Worm (Caenorhabditis elegans): ENCODE measurements around the gene math-48.

Gene math-48

DNA sequence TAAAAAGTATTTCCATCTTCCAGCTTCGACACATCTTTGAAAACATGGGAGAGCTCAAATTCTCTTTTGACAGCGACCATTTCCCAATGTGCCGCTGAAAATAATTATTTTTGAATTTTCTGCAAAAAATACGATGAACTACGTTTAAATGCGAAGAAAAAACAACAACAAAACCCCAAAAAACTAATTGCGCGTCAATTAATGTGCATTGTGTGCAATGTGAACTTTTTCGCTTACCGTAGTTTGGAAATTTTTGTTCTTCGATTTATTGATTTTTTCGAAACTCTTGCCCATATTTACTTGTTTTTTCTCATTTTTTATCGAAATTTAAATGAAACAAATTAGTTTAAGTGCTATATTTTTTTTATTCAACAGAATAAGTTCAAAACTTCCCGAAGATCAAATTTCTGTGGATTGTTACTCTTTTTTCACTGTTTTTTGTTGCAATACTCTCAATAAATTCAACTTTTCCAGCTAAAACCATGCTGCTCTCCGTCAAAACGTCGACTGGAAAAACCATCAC lies 23.6 kb downstream of the math-48 start, which contains the start of the genes bath-2 and F52C6.4:
Gene bath-2 (minus strand): TSS at position 101 of the 523 bp plus-strand sequence.
Gene F52C6.4 (plus strand): TSS at position 473 of the 523 bp plus-strand sequence.
- TF ChIP-seq madf-6 (GFP tag; IDR thresholded peaks at IDR 0.05) (peak; percentile 44; the same call in 1 of the 2 replicates), madf-8 (GFP tag; conservative IDR thresholded peaks at IDR 0.05) (no peak), Y53F4B.3 (GFP tag; IDR thresholded peaks at IDR 0.05) (no peak), zfh-2 (GFP tag; conservative IDR thresholded peaks at IDR 0.05) (no peak), K11D2.4 (GFP tag; IDR thresholded peaks at IDR 0.05) (no peak), T26A5.8 (tag; optimal IDR thresholded peaks at IDR 0.05) (no peak), snpc-3.4 (tag; optimal IDR thresholded peaks at IDR 0.05) (no peak), hlh-26 (GFP tag; conservative IDR thresholded peaks at IDR 0.05) (no peak), Y95B8A.8 (GFP tag; IDR thresholded peaks at IDR 0.05) (no peak), lsl-1 (GFP tag; optimal IDR thresholded peaks at IDR 0.05) (peak; percentile 84), let-607 (tag; optimal IDR thresholded peaks at IDR 0.05) (no peak), xnd-1 (tag; optimal IDR thresholded peaks at IDR 0.05) (no peak), dpff-1 (tag; optimal IDR thresholded peaks at IDR 0.05) (no peak), attf-6 (GFP tag; IDR thresholded peaks at IDR 0.05) (no peak)

DNA sequence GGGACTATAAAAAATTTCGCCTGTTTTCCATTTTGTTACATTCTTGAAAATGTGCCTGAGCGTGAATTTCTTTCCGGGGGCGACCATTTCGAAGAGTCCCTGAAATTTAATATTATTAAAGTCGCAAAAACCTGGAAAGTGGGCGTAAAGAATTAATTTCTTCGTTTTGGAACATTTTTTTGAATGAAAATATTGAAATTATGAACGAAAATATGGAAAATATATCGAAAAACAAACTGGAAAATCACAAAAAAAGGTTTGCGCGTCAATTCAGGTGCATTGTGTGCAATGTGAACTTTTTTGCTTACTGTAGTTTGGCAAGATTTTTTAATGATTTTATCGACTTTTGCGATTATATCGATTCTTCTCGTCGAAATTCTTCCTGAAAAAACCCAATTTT lies 25.3 kb downstream of the math-48 start, which contains the start of gene bath-7:
Gene bath-7 (minus strand): TSS at position 101 of the 400 bp plus-strand sequence.
- TF ChIP-seq lsl-1 (GFP tag; optimal IDR thresholded peaks at IDR 0.05): peak; percentile 52
- no peak for TF ChIP-seq madf-10 (tag; optimal IDR thresholded peaks at IDR 0.05)

DNA sequence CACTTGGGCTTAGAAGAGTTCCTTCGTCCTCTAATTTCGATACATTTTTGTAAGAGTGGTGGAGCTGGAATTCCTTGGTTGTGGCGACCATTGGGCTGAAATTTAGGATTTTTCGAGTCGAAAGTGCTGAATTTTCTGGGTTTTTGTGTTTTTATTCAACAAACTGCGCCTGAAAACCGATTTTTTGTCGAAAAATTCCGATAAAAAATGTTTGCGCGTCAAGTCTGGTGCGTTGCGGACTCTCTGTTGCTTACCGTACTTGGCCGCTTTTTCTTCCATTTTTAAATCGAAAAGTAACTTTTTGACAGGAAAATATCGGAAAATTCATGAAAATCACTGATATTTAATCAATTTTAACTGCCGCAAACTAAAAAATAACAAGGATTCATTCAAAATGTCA lies 28.5 kb downstream of the math-48 start, which contains the start of gene bath-4:
Gene bath-4 (minus strand): TSS at position 101 of the 400 bp plus-strand sequence.
- no peak for TF ChIP-seq madf-10 (tag; optimal IDR thresholded peaks at IDR 0.05)
- no peak for TF ChIP-seq repo-1 (tag; optimal IDR thresholded peaks at IDR 0.05)
- no peak for TF ChIP-seq ztf-26 (tag; optimal IDR thresholded peaks at IDR 0.05)
- TF ChIP-seq tbx-9 (tag; optimal IDR thresholded peaks at IDR 0.05; ENCODE audit: borderline replicate concordance): no peak
- TF ChIP-seq nhr-80 (tag; optimal IDR thresholded peaks at IDR 0.05): no peak
- TF ChIP-seq rcor-1 (GFP tag; IDR thresholded peaks at IDR 0.05): no peak
- no peak for TF ChIP-seq F33H1.4 (GFP tag; IDR thresholded peaks at IDR 0.05)
- peak; percentile 33 for TF ChIP-seq lsl-1 (GFP tag; optimal IDR thresholded peaks at IDR 0.05)

DNA sequence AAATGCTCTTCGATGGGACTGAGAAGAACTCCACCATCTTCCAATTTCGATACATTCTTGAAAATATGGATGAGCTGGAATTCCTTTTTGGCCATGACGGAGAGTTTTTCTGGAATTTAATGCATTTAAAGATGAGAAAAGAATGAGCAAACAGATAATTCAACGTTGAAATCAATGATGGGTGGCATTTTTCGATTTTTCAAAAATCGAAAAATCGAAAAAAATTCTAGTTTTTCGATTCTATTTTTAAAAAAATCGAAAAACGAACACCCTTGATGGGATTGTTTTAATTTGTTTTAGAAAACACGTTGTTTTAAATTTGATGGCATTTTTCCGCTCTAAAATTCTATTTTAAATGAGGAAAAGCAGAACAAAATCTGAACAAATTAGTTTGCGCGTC lies 33.6 kb downstream of the math-48 start, which contains the start of gene math-31:
Gene math-31 (minus strand): TSS at position 101 of the 400 bp plus-strand sequence.
- TF ChIP-seq madf-10 (tag; optimal IDR thresholded peaks at IDR 0.05) (no peak), hmg-1.2 (GFP tag; IDR thresholded peaks at IDR 0.05) (no peak), hsf-1 (GFP tag; IDR thresholded peaks at IDR 0.05) (no peak)

DNA sequence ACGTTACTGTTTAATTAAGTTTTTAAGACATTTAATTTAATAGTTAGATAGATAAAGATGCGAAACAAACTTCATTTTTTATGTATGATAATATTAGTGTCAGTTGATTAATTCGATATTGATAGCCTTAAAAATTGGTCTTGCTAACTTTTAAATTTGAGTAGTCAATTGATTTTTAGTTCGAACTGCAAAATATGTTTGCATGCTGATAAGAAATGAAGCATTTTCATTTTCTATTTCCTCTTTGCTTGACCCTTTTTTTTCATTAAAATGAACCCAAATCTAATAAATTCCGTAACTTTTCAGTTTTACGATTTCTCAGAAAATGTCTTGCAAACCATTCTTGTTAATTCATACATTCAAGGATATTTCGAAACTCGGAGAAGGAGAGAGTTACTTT lies 41.2 kb downstream of the math-48 start, which contains the start of gene math-22:
Gene math-22 (plus strand): TSS at position 301 of the 400 bp plus-strand sequence.
- TF ChIP-seq hlh-12 (tag; optimal IDR thresholded peaks at IDR 0.05) (no peak), nhr-80 (tag; optimal IDR thresholded peaks at IDR 0.05) (peak; percentile 3), egrh-3 (GFP tag; IDR thresholded peaks at IDR 0.05) (no peak), aptf-2 (GFP tag; conservative IDR thresholded peaks at IDR 0.05) (no peak), tbp1 (GFP tag; optimal IDR thresholded peaks at IDR 0.05) (no peak), ceh-79 (tag; optimal IDR thresholded peaks at IDR 0.05) (no peak), Y53G8AR.9 (GFP tag; conservative IDR thresholded peaks at IDR 0.05) (no peak), attf-3 (GFP tag; conservative IDR thresholded peaks at IDR 0.05) (no peak), zim-3 (tag; optimal IDR thresholded peaks at IDR 0.05) (no peak)
